Worm (Caenorhabditis elegans) whole organism, L2 larva: ENCODE results near the gene C34F11.8.

Experiments used
- C34F6.9 ChIP-seq: fragments of 150-350 bp; optimal IDR thresholded peaks from 2 replicates; lab custom pipeline; 2014; ENCODE audit warnings: missing biosample characterization, missing genetic modification characterization
- F13H6.1 ChIP-seq: sonication (generic microtip); optimal IDR thresholded peaks from 2 replicates; lab custom pipeline; 2016; ENCODE audit warnings: missing genetic modification characterization, missing compliant biosample characterization
- R02D3.7 ChIP-seq: fragments of 150-350 bp; optimal IDR thresholded peaks from 2 replicates; lab custom pipeline; 2014; ENCODE audit warnings: missing biosample characterization, missing genetic modification characterization
- Y55F3AM.14 ChIP-seq: fragments of 200-800 bp; sonication (Bioruptor generic); optimal IDR thresholded peaks from 2 replicates; lab custom pipeline; 2018; ENCODE audit warnings: mild to moderate bottlenecking, missing genetic modification characterization, missing compliant biosample characterization
- ZK546.5 ChIP-seq: sonication (generic microtip); optimal IDR thresholded peaks from 2 replicates; lab custom pipeline; 2017; ENCODE audit warnings: missing biosample characterization, missing genetic modification characterization
- alr-1 ChIP-seq: fragments of 150-350 bp; optimal IDR thresholded peaks from 2 replicates; lab custom pipeline; 2014; ENCODE audit warnings: missing biosample characterization, missing genetic modification characterization
- aly-2 ChIP-seq: fragments of 150-350 bp; optimal IDR thresholded peaks from 2 replicates; lab custom pipeline; 2014; ENCODE audit warnings: missing biosample characterization, missing genetic modification characterization
- ama-1 ChIP-seq: fragments of 150-350 bp; optimal IDR thresholded peaks from 2 replicates; lab custom pipeline; 2018; ENCODE audit warnings: inconsistent platforms
- blmp-1 ChIP-seq: sonication (generic microtip); optimal IDR thresholded peaks from 2 replicates; lab custom pipeline; 2017; ENCODE audit warnings: missing genetic modification characterization, mild to moderate bottlenecking, missing compliant biosample characterization, antibody characterized with exemption, moderate library complexity; ENCODE audit not compliant: insufficient read depth
- ceh-16 ChIP-seq: fragments of 150-350 bp; optimal IDR thresholded peaks from 2 replicates; lab custom pipeline; 2014; ENCODE audit warnings: missing biosample characterization, missing genetic modification characterization
- ceh-82 ChIP-seq: fragments of 150-350 bp; optimal IDR thresholded peaks from 2 replicates; lab custom pipeline; 2014; ENCODE audit warnings: missing biosample characterization, missing genetic modification characterization
- crh-2 ChIP-seq: sonication (generic microtip); optimal IDR thresholded peaks from 2 replicates; lab custom pipeline; 2017; ENCODE audit warnings: missing biosample characterization, missing genetic modification characterization
- dmd-4 ChIP-seq: sonication (generic microtip); optimal IDR thresholded peaks from 2 replicates; lab custom pipeline; 2017; ENCODE audit warnings: missing biosample characterization, missing genetic modification characterization
- egl-27 ChIP-seq: sonication (generic microtip); optimal IDR thresholded peaks from 3 replicates; lab custom pipeline; 2017; ENCODE audit warnings: missing biosample characterization, missing genetic modification reagents, missing genetic modification characterization
- elt-1 ChIP-seq: fragments of 150-350 bp; optimal IDR thresholded peaks from 2 replicates; lab custom pipeline; 2014; ENCODE audit warnings: missing biosample characterization, missing genetic modification characterization
- fos-1 ChIP-seq: fragments of 150-350 bp; optimal IDR thresholded peaks from 2 replicates; lab custom pipeline; 2014; ENCODE audit warnings: missing biosample characterization, missing genetic modification characterization
- gmeb-1 ChIP-seq: fragments of 150-350 bp; optimal IDR thresholded peaks from 2 replicates; lab custom pipeline; 2014; ENCODE audit warnings: missing biosample characterization, missing genetic modification characterization
- lin-11 ChIP-seq: fragments of 150-350 bp; sonication (generic microtip); optimal IDR thresholded peaks from 2 replicates; lab custom pipeline; 2014; ENCODE audit warnings: missing biosample characterization, missing genetic modification characterization, inconsistent platforms, mixed read lengths
- lin-13 ChIP-seq: fragments of 150-350 bp; optimal IDR thresholded peaks from 2 replicates; lab custom pipeline; 2014; ENCODE audit warnings: missing biosample characterization, missing genetic modification reagents, missing genetic modification characterization
- lsy-2 ChIP-seq, 2 experiments: fragments of 150-350 bp in 1 of 2; sonication (generic microtip) in 1 of 2; optimal IDR thresholded peaks; 2 replicates each; lab custom pipeline; 2014 to 2017; ENCODE audit warnings: missing biosample characterization in 2 of 2, missing genetic modification characterization in 2 of 2
- mbf-1 ChIP-seq: sonication (generic microtip); optimal IDR thresholded peaks from 2 replicates; lab custom pipeline; 2017; ENCODE audit warnings: missing biosample characterization, missing genetic modification characterization
- mdl-1 ChIP-seq, 2 experiments: fragments of 150-350 bp in 1 of 2; sonication (generic microtip) in 1 of 2; optimal IDR thresholded peaks; 2 replicates each; lab custom pipeline; 2017; ENCODE audit warnings: missing biosample characterization in 2 of 2, missing genetic modification characterization in 2 of 2
- nhr-10 ChIP-seq: sonication (generic microtip); optimal IDR thresholded peaks from 2 replicates; lab custom pipeline; 2017; ENCODE audit warnings: missing biosample characterization, missing genetic modification characterization
- nhr-12 ChIP-seq: fragments of 150-350 bp; optimal IDR thresholded peaks from 2 replicates; lab custom pipeline; 2014; ENCODE audit warnings: missing biosample characterization, missing genetic modification characterization
- nhr-129 ChIP-seq: fragments of 150-350 bp; optimal IDR thresholded peaks from 2 replicates; lab custom pipeline; 2014; ENCODE audit warnings: missing biosample characterization, missing genetic modification characterization
- nhr-21 ChIP-seq: fragments of 150-350 bp; optimal IDR thresholded peaks from 2 replicates; lab custom pipeline; 2014; ENCODE audit warnings: missing biosample characterization, missing genetic modification characterization
- nhr-23 ChIP-seq: fragments of 150-350 bp; optimal IDR thresholded peaks from 2 replicates; lab custom pipeline; 2014; ENCODE audit warnings: missing biosample characterization, missing genetic modification reagents, missing genetic modification characterization
- nhr-237 ChIP-seq: fragments of 150-350 bp; optimal IDR thresholded peaks from 2 replicates; lab custom pipeline; 2014; ENCODE audit warnings: missing biosample characterization, missing genetic modification characterization
- nhr-77 ChIP-seq: fragments of 150-350 bp; optimal IDR thresholded peaks from 2 replicates; lab custom pipeline; 2014; ENCODE audit warnings: missing biosample characterization, missing genetic modification characterization
- peb-1 ChIP-seq: fragments of 150-350 bp; optimal IDR thresholded peaks from 2 replicates; lab custom pipeline; 2014; ENCODE audit warnings: missing biosample characterization, missing genetic modification characterization
- sem-4 ChIP-seq: fragments of 150-350 bp; optimal IDR thresholded peaks from 2 replicates; lab custom pipeline; 2014; ENCODE audit warnings: missing biosample characterization, missing genetic modification reagents, missing genetic modification characterization
- sma-3 ChIP-seq: sonication (generic microtip); optimal IDR thresholded peaks from 2 replicates; lab custom pipeline; 2016; ENCODE audit warnings: missing genetic modification reagents, missing genetic modification characterization, missing compliant biosample characterization
- sma-9 ChIP-seq, 2 experiments: fragments of 150-350 bp in 1 of 2; sonication (generic microtip) in 1 of 2; optimal IDR thresholded peaks; 2 replicates each; lab custom pipeline; 2014 to 2016; ENCODE audit warnings: missing genetic modification characterization in 2 of 2, mild to moderate bottlenecking in 1 of 2, missing biosample characterization in 1 of 2, missing compliant biosample characterization in 1 of 2, missing genetic modification reagents in 1 of 2, moderate library complexity in 1 of 2
- unc-55 ChIP-seq: fragments of 150-350 bp; sonication (generic microtip); optimal IDR thresholded peaks from 3 replicates; lab custom pipeline; 2014; ENCODE audit warnings: missing biosample characterization, missing genetic modification reagents, missing genetic modification characterization
- unc-62 ChIP-seq: fragments of 150-350 bp; optimal IDR thresholded peaks from 2 replicates; lab custom pipeline; 2014; ENCODE audit warnings: missing biosample characterization, missing genetic modification reagents, missing genetic modification characterization
- zag-1 ChIP-seq: fragments of 150-350 bp; optimal IDR thresholded peaks from 2 replicates; lab custom pipeline; 2014; ENCODE audit warnings: missing biosample characterization, missing genetic modification characterization
- ztf-1 ChIP-seq: fragments of 200-800 bp; sonication (Bioruptor generic); conservative IDR thresholded peaks from 2 replicates; pipeline ENCODE4 v1.3.6; 2022; ENCODE audit warnings: missing genetic modification characterization, missing compliant biosample characterization

C34F11.8 gene

ce11 chrII:5234728-5235127 is 24.0 kb upstream of the C34F11.8 start:
- TF ChIP-seq ZK546.5 = no peak
- no peak for TF ChIP-seq sma-9 (GFP tag; optimal IDR thresholded peaks at IDR 0.05; lab: Kevin White, UChicago)
- TF ChIP-seq sma-9 (tag; optimal IDR thresholded peaks at IDR 0.05; lab: Kevin White, UChicago) = no peak
- TF ChIP-seq mdl-1 (tag; optimal IDR thresholded peaks at IDR 0.05; lab: Kevin White, UChicago) = no peak
- TF ChIP-seq unc-62 = no peak
- TF ChIP-seq nhr-10 (tag; lab: Kevin White, UChicago) = no peak
- TF ChIP-seq, all 48 proteins: peak for 0

DNA sequence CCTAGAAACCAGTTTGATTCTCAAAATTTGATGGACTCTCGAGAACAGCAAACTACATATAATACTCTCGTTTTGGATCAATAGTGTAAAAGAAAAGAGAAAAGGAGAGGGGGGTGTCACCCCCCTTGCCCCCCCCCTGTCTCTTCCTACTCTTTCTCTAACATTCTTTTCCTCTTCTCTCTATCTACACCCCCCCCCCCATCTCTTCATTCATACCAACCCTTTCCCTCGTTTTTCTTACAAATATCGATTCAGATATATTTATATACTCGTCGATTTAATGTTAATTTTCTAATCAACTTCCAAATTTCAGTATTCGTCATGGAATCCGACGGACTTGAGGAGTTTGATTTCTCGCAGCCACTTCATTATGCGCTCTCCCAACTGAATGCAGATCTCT is 20.3 kb upstream of the C34F11.8 start, which contains the start of gene EGAP2.1:
Gene EGAP2.1, plus strand, starts transcription at position 301 of the 400 bp plus-strand sequence.
- TF ChIP-seq blmp-1 (tag; lab: Kevin White, UChicago) = no peak

DNA sequence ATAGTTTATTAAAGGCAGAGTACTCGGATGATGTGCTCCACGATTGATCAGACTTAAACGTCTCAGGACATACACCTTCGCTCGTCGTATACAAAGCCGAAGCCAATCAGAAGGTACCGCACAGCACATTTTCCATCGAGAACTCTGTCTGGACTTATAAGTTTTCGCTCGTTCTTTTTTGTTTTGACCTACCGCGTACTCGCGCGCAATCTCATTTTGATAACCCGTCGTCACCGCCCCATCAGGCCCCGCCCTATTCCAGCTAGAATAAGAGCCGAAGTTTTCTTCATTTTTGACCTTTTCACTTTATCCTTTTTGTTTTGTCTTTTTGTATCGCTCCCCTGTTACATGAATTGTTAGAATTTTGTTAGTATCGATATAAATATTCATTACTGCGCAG is 18.8 kb upstream of the C34F11.8 start, which contains the start of gene EGAP2.2:
Gene EGAP2.2, plus strand, starts transcription at position 301 of the 400 bp plus-strand sequence.
- TF ChIP-seq lin-13 (no peak), mbf-1 (tag; lab: Kevin White, UChicago) (no peak), nhr-237 (tag; lab: Kevin White, UChicago) (no peak), nhr-12 (tag; lab: Kevin White, UChicago) (no peak), lin-11 (tag; lab: Kevin White, UChicago) (no peak), zag-1 (no peak), blmp-1 (tag; lab: Kevin White, UChicago) (no peak), R02D3.7 (no peak), peb-1 (tag; lab: Kevin White, UChicago) (no peak), sma-3 (no peak), nhr-129 (no peak), sem-4 (tag; lab: Kevin White, UChicago) (no peak), lsy-2 (tag; optimal IDR thresholded peaks at IDR 0.05; lab: Kevin White, UChicago) (no peak), elt-1 (no peak), ceh-16 (no peak), ceh-82 (no peak), unc-62 (no peak), nhr-77 (tag; lab: Kevin White, UChicago) (no peak), dmd-4 (tag; lab: Kevin White, UChicago) (no peak), egl-27 (tag; lab: Kevin White, UChicago) (no peak)
- TF ChIP-seq, all 48 proteins: peak for 0

DNA sequence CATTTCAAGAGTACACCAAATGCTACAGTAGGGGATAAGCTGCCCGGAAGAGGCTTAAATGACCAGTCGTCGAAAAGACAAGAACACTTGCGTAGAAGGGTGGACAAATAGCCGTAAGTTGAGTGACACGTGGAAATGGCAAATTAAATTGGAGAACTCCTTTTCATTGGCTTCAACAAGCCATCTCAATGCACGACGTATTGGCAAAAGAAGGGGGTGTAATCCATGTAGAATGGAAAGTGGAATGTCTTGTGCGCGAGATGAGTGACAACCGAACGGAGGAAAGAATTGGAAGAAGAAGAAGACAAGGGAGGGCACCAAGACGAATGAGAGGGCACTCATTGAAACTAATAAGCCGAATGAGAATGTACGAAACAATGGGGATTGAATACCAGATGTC is 17.9 kb upstream of the C34F11.8 start:
- no peak for TF ChIP-seq mbf-1 (tag; lab: Kevin White, UChicago)
- no peak for TF ChIP-seq C34F6.9
- no peak for TF ChIP-seq sma-9 (GFP tag; optimal IDR thresholded peaks at IDR 0.05; lab: Kevin White, UChicago)
- TF ChIP-seq sma-9 (tag; optimal IDR thresholded peaks at IDR 0.05; lab: Kevin White, UChicago) = no peak
- no peak for TF ChIP-seq unc-62
- TF ChIP-seq alr-1 (tag; lab: Kevin White, UChicago) = no peak
- TF ChIP-seq sem-4 (tag; lab: Kevin White, UChicago) = no peak
- TF ChIP-seq ztf-1 (GFP tag; lab: Robert Waterston, UW) = no peak
- no peak for TF ChIP-seq aly-2
- no peak for TF ChIP-seq F13H6.1

- TF ChIP-seq F13H6.1 = peak; percentile 67
- TF ChIP-seq fos-1 (tag; lab: Kevin White, UChicago) = peak; percentile 41
- peak; percentile 42 for TF ChIP-seq sma-9 (GFP tag; optimal IDR thresholded peaks at IDR 0.05; lab: Kevin White, UChicago)
- TF ChIP-seq sma-9 (tag; optimal IDR thresholded peaks at IDR 0.05; lab: Kevin White, UChicago) = no peak
- peak; percentile 66 for TF ChIP-seq nhr-129
- no peak for TF ChIP-seq nhr-21 (tag; lab: Kevin White, UChicago)
- TF ChIP-seq gmeb-1 (tag; lab: Kevin White, UChicago) = peak; percentile 28
- no peak for TF ChIP-seq ama-1 (lab: Kevin White, UChicago)
- peak; percentile 39 for TF ChIP-seq crh-2 (tag; lab: Kevin White, UChicago)
- TF ChIP-seq Y55F3AM.14 = no peak
- peak; percentile 28 for TF ChIP-seq unc-55 (GFP tag; lab: Kevin White, UChicago)
- no peak for TF ChIP-seq nhr-23 (tag; lab: Kevin White, UChicago)
- TF ChIP-seq C34F6.9 = peak; percentile 32
- TF ChIP-seq, all 48 proteins: peak for 8
Measured at ce11 chrII:5227768-5228167, 17.0 kb upstream of the C34F11.8 start.
